Fruit fly (Drosophila melanogaster) whole organism, embryonic: ENCODE measurements around the gene CG11828.

Experiments used
- BtbVII ChIP-seq: fragments of 200-800 bp; sonication (Bioruptor generic); optimal IDR thresholded peaks from 3 replicates; lab custom pipeline; 2017; ENCODE audit warnings: missing biosample characterization, mild to moderate bottlenecking, missing genetic modification characterization
- CG10565 ChIP-seq: fragments of 200-800 bp; sonication (Bioruptor generic); optimal IDR thresholded peaks from 3 replicates; lab custom pipeline; 2016; ENCODE audit warnings: missing biosample characterization, mild to moderate bottlenecking, missing genetic modification characterization
- CG10979 ChIP-seq: fragments of 200-800 bp; sonication (Bioruptor generic); optimal IDR thresholded peaks from 2 replicates; lab custom pipeline; 2018; ENCODE audit warnings: missing biosample characterization, mild to moderate bottlenecking, missing genetic modification characterization, moderate library complexity
- CG12744 ChIP-seq: fragments of 200-800 bp; sonication (Bioruptor generic); optimal IDR thresholded peaks from 2 replicates; lab custom pipeline; 2016; ENCODE audit warnings: missing biosample characterization, missing genetic modification characterization
- CG12769 ChIP-seq: fragments of 200-800 bp; sonication (Bioruptor generic); optimal IDR thresholded peaks from 2 replicates; lab custom pipeline; 2019; ENCODE audit warnings: missing biosample characterization, mild to moderate bottlenecking, missing genetic modification characterization, moderate library complexity
- CG13624 ChIP-seq: fragments of 200-800 bp; sonication (Bioruptor generic); optimal IDR thresholded peaks from 2 replicates; lab custom pipeline; 2016; ENCODE audit warnings: missing biosample characterization, missing genetic modification characterization
- CG14667 ChIP-seq: fragments of 200-800 bp; sonication (Bioruptor generic); IDR thresholded peaks from 2 replicates; pipeline ENCODE4 v1.3.6; 2022; ENCODE audit warnings: missing biosample characterization, missing genetic modification characterization
- CG16779 ChIP-seq: fragments of 200-800 bp; sonication (Bioruptor generic); IDR thresholded peaks from 2 replicates; pipeline ENCODE4 v1.3.6; 2022; ENCODE audit warnings: missing biosample characterization, missing genetic modification characterization
- CG2120 ChIP-seq: fragments of 200-800 bp; sonication (Bioruptor generic); optimal IDR thresholded peaks from 3 replicates; lab custom pipeline; 2016; ENCODE audit warnings: missing biosample characterization, missing genetic modification characterization
- CG2199 ChIP-seq: fragments of 200-800 bp; sonication (Bioruptor generic); IDR thresholded peaks from 3 replicates; pipeline ENCODE4 v1.3.6; 2022; ENCODE audit warnings: missing biosample characterization, missing genetic modification characterization
- CG34224 ChIP-seq: fragments of 200-800 bp; sonication (Bioruptor generic); IDR thresholded peaks from 3 replicates; pipeline ENCODE4 v1.3.6; 2022; ENCODE audit warnings: missing biosample characterization, missing genetic modification characterization; ENCODE audit not compliant: partially characterized antibody
- CG4820 ChIP-seq: fragments of 200-800 bp; sonication (Bioruptor generic); optimal IDR thresholded peaks from 3 replicates; lab custom pipeline; 2016; ENCODE audit warnings: missing biosample characterization, missing genetic modification characterization
- CG5245 ChIP-seq: fragments of 200-800 bp; sonication (Bioruptor generic); optimal IDR thresholded peaks from 3 replicates; lab custom pipeline; 2016; ENCODE audit warnings: missing biosample characterization, missing genetic modification characterization
- CG7556 ChIP-seq: fragments of 200-800 bp; sonication (Bioruptor generic); optimal IDR thresholded peaks from 2 replicates; lab custom pipeline; 2017; ENCODE audit warnings: missing biosample characterization, mild to moderate bottlenecking, missing genetic modification characterization
- CG8944 ChIP-seq: fragments of 200-800 bp; sonication (Bioruptor generic); optimal IDR thresholded peaks from 3 replicates; lab custom pipeline; 2016; ENCODE audit warnings: missing biosample characterization, missing genetic modification characterization
- CG9215 ChIP-seq: fragments of 200-800 bp; sonication (Bioruptor generic); IDR thresholded peaks from 2 replicates; pipeline ENCODE4 v1.3.6; 2022; ENCODE audit warnings: missing biosample characterization, missing genetic modification characterization
- CG9817 ChIP-seq: fragments of 200-800 bp; sonication (Bioruptor generic); optimal IDR thresholded peaks from 2 replicates; lab custom pipeline; 2018; ENCODE audit warnings: missing biosample characterization, mild to moderate bottlenecking, missing genetic modification characterization, moderate library complexity
- CG9876 ChIP-seq: fragments of 200-800 bp; sonication (Bioruptor generic); optimal IDR thresholded peaks from 2 replicates; lab custom pipeline; 2016; ENCODE audit warnings: missing biosample characterization, missing genetic modification characterization
- Camta ChIP-seq: fragments of 200-800 bp; sonication (Bioruptor generic); optimal IDR thresholded peaks from 2 replicates; lab custom pipeline; 2016; ENCODE audit warnings: missing biosample characterization, missing genetic modification characterization
- Dfd ChIP-seq, 2 experiments: fragments of >200 bp; optimal IDR thresholded peaks; 2 replicates each; lab custom pipeline; 2017; ENCODE audit warnings: missing biosample characterization in 2 of 2, missing genetic modification characterization in 2 of 2
- Dip2 ChIP-seq: fragments of 200-800 bp; sonication (Bioruptor generic); IDR thresholded peaks from 2 replicates; pipeline ENCODE4 v1.3.6; 2022; ENCODE audit warnings: missing biosample characterization, missing genetic modification characterization
- E2f2 ChIP-seq: fragments of 200-800 bp; sonication (Bioruptor generic); IDR thresholded peaks from 2 replicates; pipeline ENCODE4 v1.3.6; 2022; ENCODE audit warnings: missing biosample characterization, missing genetic modification characterization
- ERR ChIP-seq: fragments of 200-800 bp; sonication (Bioruptor generic); optimal IDR thresholded peaks from 2 replicates; lab custom pipeline; 2016; ENCODE audit warnings: missing biosample characterization, missing genetic modification characterization
- HLHmδ ChIP-seq: fragments of 200-800 bp; sonication (Bioruptor generic); optimal IDR thresholded peaks from 2 replicates; lab custom pipeline; 2018; ENCODE audit warnings: missing biosample characterization, mild to moderate bottlenecking, missing genetic modification characterization, moderate library complexity
- Hey ChIP-seq: fragments of 200-800 bp; sonication (Bioruptor generic); optimal IDR thresholded peaks from 3 replicates; lab custom pipeline; 2018; ENCODE audit warnings: missing biosample characterization, mild to moderate bottlenecking, missing genetic modification characterization
- Kr ChIP-seq: fragments of 200-800 bp; sonication (Bioruptor generic); optimal IDR thresholded peaks from 2 replicates; lab custom pipeline; 2017; ENCODE audit warnings: missing biosample characterization, mild to moderate bottlenecking, missing genetic modification characterization
- Med ChIP-seq: fragments of 200-800 bp; sonication (Bioruptor generic); peaks from one replicate; lab custom pipeline; 2016; ENCODE audit warnings: missing biosample characterization, missing genetic modification characterization, mild to moderate bottlenecking, inconsistent platforms, moderate library complexity
- Nf-YC ChIP-seq: fragments of 200-800 bp; optimal IDR thresholded peaks from 3 replicates; lab custom pipeline; 2019; ENCODE audit warnings: missing biosample characterization, mild to moderate bottlenecking, missing genetic modification characterization, moderate library complexity
- Oaz ChIP-seq: fragments of 200-800 bp; sonication (Bioruptor generic); IDR thresholded peaks from 2 replicates; pipeline ENCODE4 v1.3.6; 2022; ENCODE audit warnings: missing biosample characterization, missing genetic modification characterization
- Oli ChIP-seq: fragments of 200-800 bp; sonication (Bioruptor generic); optimal IDR thresholded peaks from 2 replicates; lab custom pipeline; 2018; ENCODE audit warnings: missing biosample characterization, mild to moderate bottlenecking, missing genetic modification characterization, moderate library complexity
- Six4 ChIP-seq: fragments of 200-800 bp; sonication (Bioruptor generic); optimal IDR thresholded peaks from 2 replicates; lab custom pipeline; 2016; ENCODE audit warnings: missing biosample characterization, missing genetic modification characterization
- Taf1 ChIP-seq: fragments of 200-800 bp; sonication (Bioruptor generic); IDR thresholded peaks from 2 replicates; pipeline ENCODE4 v1.3.6; 2022; ENCODE audit warnings: missing biosample characterization, missing genetic modification characterization
- Trl ChIP-seq, 3 experiments: fragments of >200 bp in 2 of 3; fragments of 200-800 bp in 1 of 3; sonication (Bioruptor generic) in 1 of 3; optimal IDR thresholded peaks; 2 replicates in 1 of 3; 3 replicates in 2 of 3; lab custom pipeline; 2016 to 2017; ENCODE audit warnings: missing biosample characterization in 1 of 3, missing genetic modification characterization in 1 of 3
- Xbp1 ChIP-seq: fragments of 200-800 bp; sonication (Bioruptor generic); optimal IDR thresholded peaks from 3 replicates; lab custom pipeline; 2016; ENCODE audit warnings: missing biosample characterization, mild to moderate bottlenecking, missing genetic modification characterization
- ac ChIP-seq: fragments of 200-800 bp; sonication (Bioruptor generic); optimal IDR thresholded peaks from 3 replicates; lab custom pipeline; 2017; ENCODE audit warnings: missing biosample characterization, mild to moderate bottlenecking, missing genetic modification characterization
- amos ChIP-seq: fragments of 200-800 bp; sonication (Bioruptor generic); IDR thresholded peaks from 2 replicates; pipeline ENCODE4 v1.3.6; 2022; ENCODE audit warnings: missing biosample characterization, missing genetic modification characterization; ENCODE audit not compliant: partially characterized antibody
- bab2 ChIP-seq: fragments of 200-800 bp; sonication (Bioruptor generic); optimal IDR thresholded peaks from 2 replicates; lab custom pipeline; 2016; ENCODE audit warnings: missing biosample characterization, missing genetic modification characterization
- chinmo ChIP-seq: fragments of 200-800 bp; sonication (Bioruptor generic); IDR thresholded peaks from 4 replicates; pipeline ENCODE4 v1.3.6; 2022; ENCODE audit warnings: missing biosample characterization, missing genetic modification characterization; ENCODE audit not compliant: partially characterized antibody
- esg ChIP-seq: fragments of 200-800 bp; sonication (Bioruptor generic); conservative IDR thresholded peaks from 2 replicates; pipeline ENCODE4 v1.3.6; 2022; ENCODE audit warnings: missing biosample characterization, missing genetic modification characterization
- fd64A ChIP-seq: fragments of 200-800 bp; sonication (Bioruptor generic); optimal IDR thresholded peaks from 3 replicates; lab custom pipeline; 2018; ENCODE audit warnings: missing biosample characterization, mild to moderate bottlenecking, missing genetic modification characterization
- grn ChIP-seq: fragments of 200-800 bp; sonication (Bioruptor generic); optimal IDR thresholded peaks from 3 replicates; lab custom pipeline; 2017; ENCODE audit warnings: missing biosample characterization, missing genetic modification characterization
- gt ChIP-seq: fragments of 200-800 bp; sonication (Bioruptor generic); IDR thresholded peaks from 2 replicates; pipeline ENCODE4 v1.3.6; 2022; ENCODE audit warnings: missing biosample characterization, missing genetic modification characterization
- hkb ChIP-seq, 2 experiments: fragments of 200-800 bp in 1 of 2; fragments of >200 bp in 1 of 2; sonication (Bioruptor generic) in 1 of 2; IDR thresholded peaks in 1 of 2; optimal IDR thresholded peaks in 1 of 2; 2 replicates each; pipeline versions ENCODE4 v1.3.6 to Lab custom; 2017 to 2022; ENCODE audit warnings: missing biosample characterization in 1 of 2, missing genetic modification characterization in 1 of 2
- lola ChIP-seq, 3 experiments: fragments of >200 bp in 2 of 3; fragments of 200-800 bp in 1 of 3; sonication (Bioruptor generic) in 1 of 3; optimal IDR thresholded peaks; 2 replicates each; lab custom pipeline; 2017 to 2019; ENCODE audit warnings: missing biosample characterization in 3 of 3, missing genetic modification characterization in 3 of 3, mild to moderate bottlenecking in 1 of 3, moderate library complexity in 1 of 3
- mld ChIP-seq: fragments of 200-800 bp; sonication (Bioruptor generic); IDR thresholded peaks from 3 replicates; pipeline ENCODE4 v1.3.6; 2022; ENCODE audit warnings: missing biosample characterization, missing genetic modification characterization; ENCODE audit not compliant: partially characterized antibody
- oc ChIP-seq: fragments of 200-800 bp; sonication (Bioruptor generic); optimal IDR thresholded peaks from 2 replicates; lab custom pipeline; 2018; ENCODE audit warnings: missing biosample characterization, mild to moderate bottlenecking, missing genetic modification characterization, moderate library complexity
- otp ChIP-seq: fragments of 200-800 bp; sonication (Bioruptor generic); IDR thresholded peaks from 3 replicates; pipeline ENCODE4, ENCODE4 v1.3.6; 2022; ENCODE audit warnings: missing biosample characterization, missing genetic modification characterization
- shn ChIP-seq: fragments of 200-800 bp; sonication (Bioruptor generic); optimal IDR thresholded peaks from 3 replicates; lab custom pipeline; 2016; ENCODE audit warnings: missing biosample characterization, missing genetic modification characterization
- so ChIP-seq: fragments of 200-800 bp; sonication (Bioruptor generic); IDR thresholded peaks from 3 replicates; pipeline ENCODE4 v1.3.6; 2022; ENCODE audit warnings: missing biosample characterization, missing genetic modification characterization
- ttk ChIP-seq: fragments of 200-800 bp; sonication (Bioruptor generic); IDR thresholded peaks from 2 replicates; pipeline ENCODE4 v2.1.2; 2022; ENCODE audit warnings: missing biosample characterization, missing genetic modification characterization
- tx ChIP-seq: fragments of 200-800 bp; sonication (Bioruptor generic); optimal IDR thresholded peaks from 2 replicates; lab custom pipeline; 2016; ENCODE audit warnings: missing biosample characterization, missing genetic modification characterization

CG11828 gene

dm6 chr3R:28904174-28904573 lies 18.7 kb upstream of the CG11828 start (continued):
- TF ChIP-seq hkb (optimal IDR thresholded peaks at IDR 0.05; lab: Kevin White, UChicago) (no peak), hkb (GFP tag; IDR thresholded peaks at IDR 0.05; lab: Robert Waterston, UW) (peak; percentile 57; the same call in 1 of the 2 replicates), oc (tag; lab: Kevin White, UChicago) (peak; percentile 41), CG9215 (GFP tag; lab: Robert Waterston, UW) (no peak; the same call in 1 of the 2 replicates), bab2 (no peak), shn (GFP tag; lab: Kevin White, UChicago) (no peak), Nf-YC (no peak), CG12744 (GFP tag; lab: Kevin White, UChicago) (no peak), Xbp1 (GFP tag; lab: Kevin White, UChicago) (peak; percentile 14), CG5245 (GFP tag; lab: Kevin White, UChicago) (peak; percentile 22), CG4820 (GFP tag; lab: Kevin White, UChicago) (peak; percentile 15), Oli (peak; percentile 59), amos (GFP tag; lab: Robert Waterston, UW) (no peak), CG2120 (GFP tag; lab: Kevin White, UChicago) (no peak), HLHmδ (GFP tag; lab: Kevin White, UChicago) (no peak), CG10979 (tag; lab: Kevin White, UChicago) (peak; percentile 65), Dfd (GFP tag; optimal IDR thresholded peaks at IDR 0.05; lab: Kevin White, UChicago) (no peak), CG16779 (GFP tag; lab: Robert Waterston, UW) (no peak), ttk (GFP tag; lab: Robert Waterston, UW) (no peak), Med (peak; percentile 56), CG2199 (no peak), CG9876 (GFP tag; lab: Kevin White, UChicago) (no peak), BtbVII (GFP tag; lab: Kevin White, UChicago) (peak; percentile 3), tx (no peak), Six4 (GFP tag; lab: Kevin White, UChicago) (no peak), CG8944 (GFP tag; lab: Kevin White, UChicago) (no peak), CG9817 (peak; percentile 21), grn (no peak), CG12769 (tag; lab: Kevin White, UChicago) (no peak), CG7556 (GFP tag; lab: Kevin White, UChicago) (no peak), ac (GFP tag; lab: Kevin White, UChicago) (no peak), CG10565 (no peak), ERR (GFP tag; lab: Kevin White, UChicago) (no peak), mld (no peak), gt (GFP tag; lab: Robert Waterston, UW) (no peak), lola (GFP tag; optimal IDR thresholded peaks at IDR 0.05; lab: Kevin White, UChicago) (peak in 1 of 3 experiments; percentile 18), CG34224 (no peak), Camta (no peak), Hey (tag; lab: Kevin White, UChicago) (no peak), esg (peak; percentile 63), Trl (optimal IDR thresholded peaks at IDR 0.05; lab: Kevin White, UChicago) (no peak), Trl (GFP tag; optimal IDR thresholded peaks at IDR 0.05; lab: Kevin White, UChicago) (no peak), Taf1 (no peak), chinmo (no peak), CG13624 (no peak), otp (GFP tag; lab: Robert Waterston, UW) (0 out of 3 replicates have a peak, but pooled peaks have one; percentile 17), CG14667 (GFP tag; lab: Robert Waterston, UW) (peak; percentile 44; the same call in 1 of the 2 replicates), Kr (GFP tag; lab: Kevin White, UChicago) (no peak), E2f2 (GFP tag; lab: Robert Waterston, UW) (peak; percentile 7; the same call in 1 of the 2 replicates), so (GFP tag; lab: Robert Waterston, UW) (no peak), Dip2 (GFP tag; lab: Robert Waterston, UW) (no peak), Oaz (GFP tag; lab: Robert Waterston, UW) (no peak), fd64A (peak; percentile 8)
